Worm (Caenorhabditis elegans) whole organism, young adult: ENCODE data around the gene dph-3.

ENCODE experiments used
- B0019.2 ChIP-seq: fragments of 200-800 bp; sonication (Bioruptor generic); conservative IDR thresholded peaks from 2 replicates; pipeline ENCODE4 v1.3.6; 2022; ENCODE audit warnings: missing genetic modification reagents, missing genetic modification characterization, missing compliant biosample characterization
- B0035.1 ChIP-seq: sonication (generic microtip); optimal IDR thresholded peaks from 2 replicates; lab custom pipeline; 2016; ENCODE audit warnings: missing genetic modification characterization, mild to moderate bottlenecking, missing compliant biosample characterization, missing genotype, missing genetic modification reagents
- B0336.3 ChIP-seq: fragments of 200-800 bp; sonication (Bioruptor generic); IDR thresholded peaks from 2 replicates; pipeline ENCODE4 v1.3.6; 2022; ENCODE audit warnings: missing genetic modification characterization, missing compliant biosample characterization
- C06A6.2 ChIP-seq: fragments of 200-800 bp; sonication (Bioruptor generic); conservative IDR thresholded peaks from 2 replicates; pipeline ENCODE4 v1.3.6; 2022; ENCODE audit warnings: missing genetic modification characterization, missing compliant biosample characterization
- C17E4.6 ChIP-seq: fragments of 200-800 bp; sonication (Bioruptor generic); IDR thresholded peaks from 2 replicates; pipeline ENCODE4 v1.3.6; 2022; ENCODE audit warnings: missing genetic modification reagents, missing genetic modification characterization, missing compliant biosample characterization
- D2030.7 ChIP-seq: fragments of 200-800 bp; sonication (Bioruptor generic); IDR thresholded peaks from 2 replicates; pipeline ENCODE4 v1.3.6; 2022; ENCODE audit warnings: missing genetic modification reagents, missing genetic modification characterization, missing compliant biosample characterization
- F23B12.7 ChIP-seq: sonication (generic microtip); optimal IDR thresholded peaks from 2 replicates; lab custom pipeline; 2017; ENCODE audit warnings: missing genetic modification characterization, mild to moderate bottlenecking, missing compliant biosample characterization, antibody characterized with exemption, moderate library complexity; ENCODE audit not compliant: insufficient read depth
- F37B4.10 ChIP-seq: fragments of 200-800 bp; sonication (Bioruptor generic); IDR thresholded peaks from 2 replicates; pipeline ENCODE4 v1.3.6; 2022; ENCODE audit warnings: missing genetic modification characterization, missing compliant biosample characterization
- F39B2.1 ChIP-seq: fragments of 200-800 bp; sonication (Bioruptor generic); IDR thresholded peaks from 2 replicates; pipeline ENCODE4 v1.3.6; 2022; ENCODE audit warnings: missing genetic modification reagents, missing genetic modification characterization, missing compliant biosample characterization
- F52B5.7 ChIP-seq: sonication (generic microtip); optimal IDR thresholded peaks from 2 replicates; lab custom pipeline; 2016; ENCODE audit warnings: mild to moderate bottlenecking, missing genetic modification characterization, missing compliant biosample characterization
- K12H6.12 ChIP-seq: fragments of 200-800 bp; sonication (Bioruptor generic); optimal IDR thresholded peaks from 2 replicates; lab custom pipeline; 2018; ENCODE audit warnings: mild to moderate bottlenecking, missing genetic modification characterization, missing compliant biosample characterization
- T26A5.8 ChIP-seq: sonication (generic microtip); optimal IDR thresholded peaks from 2 replicates; lab custom pipeline; 2016; ENCODE audit warnings: missing genetic modification characterization, missing compliant biosample characterization
- Y53F4B.3 ChIP-seq: fragments of 200-800 bp; sonication (Bioruptor generic); IDR thresholded peaks from 2 replicates; pipeline ENCODE4 v1.3.6; 2022; ENCODE audit warnings: missing genetic modification reagents, missing genetic modification characterization, missing compliant biosample characterization
- ZK185.1 ChIP-seq: sonication (generic microtip); optimal IDR thresholded peaks from 2 replicates; lab custom pipeline; 2016; ENCODE audit warnings: mild to moderate bottlenecking, missing genetic modification characterization, missing compliant biosample characterization; ENCODE audit not compliant: poor library complexity, severe bottlenecking
- akir-1 ChIP-seq: fragments of 200-800 bp; sonication (Bioruptor generic); optimal IDR thresholded peaks from 2 replicates; lab custom pipeline; 2018; ENCODE audit warnings: mild to moderate bottlenecking, missing genetic modification characterization, moderate library complexity, missing compliant biosample characterization
- ama-1 ChIP-seq, 3 experiments: fragments of 150-350 bp in 1 of 3; sonication (generic microtip) in 2 of 3; optimal IDR thresholded peaks; 2 replicates each; lab custom pipeline; 2014 to 2018; ENCODE audit warnings: missing biosample characterization in 2 of 3, missing genetic modification characterization in 2 of 3, missing genetic modification reagents in 2 of 3
- aptf-3 ChIP-seq: fragments of 200-800 bp; sonication (Bioruptor generic); IDR thresholded peaks from 2 replicates; pipeline ENCODE4 v1.3.6; 2022; ENCODE audit warnings: missing genetic modification characterization, missing compliant biosample characterization
- atf-7 ChIP-seq: sonication (generic microtip); optimal IDR thresholded peaks from 2 replicates; lab custom pipeline; 2017; ENCODE audit warnings: mild to moderate bottlenecking, missing genetic modification characterization, missing compliant biosample characterization
- attf-3 ChIP-seq: fragments of 200-800 bp; sonication (Bioruptor generic); conservative IDR thresholded peaks from 2 replicates; pipeline ENCODE4 v1.3.6; 2022; ENCODE audit warnings: missing genetic modification reagents, missing genetic modification characterization, missing compliant biosample characterization
- ceh-100 ChIP-seq: fragments of 200-800 bp; sonication (Bioruptor generic); IDR thresholded peaks from 2 replicates; pipeline ENCODE4 v1.3.6; 2022; ENCODE audit warnings: missing genetic modification reagents, missing genetic modification characterization, missing compliant biosample characterization
- ceh-40 ChIP-seq: fragments of 200-800 bp; sonication (Bioruptor generic); IDR thresholded peaks from 2 replicates; pipeline ENCODE4 v1.3.6; 2022; ENCODE audit warnings: missing genetic modification characterization, missing compliant biosample characterization
- ceh-79 ChIP-seq: sonication (generic microtip); optimal IDR thresholded peaks from 2 replicates; lab custom pipeline; 2017; ENCODE audit warnings: mild to moderate bottlenecking, missing genetic modification characterization, missing compliant biosample characterization
- chd-7 ChIP-seq: sonication (generic microtip); optimal IDR thresholded peaks from 2 replicates; lab custom pipeline; 2016; ENCODE audit warnings: mild to moderate bottlenecking, missing genetic modification characterization, moderate library complexity, missing compliant biosample characterization
- dpff-1 ChIP-seq: sonication (generic microtip); optimal IDR thresholded peaks from 2 replicates; lab custom pipeline; 2017; ENCODE audit warnings: mild to moderate bottlenecking, missing genetic modification characterization, missing compliant biosample characterization
- dpl-1 ChIP-seq: fragments of 150-350 bp; optimal IDR thresholded peaks from 2 replicates; lab custom pipeline; 2014; ENCODE audit warnings: missing biosample characterization, missing genetic modification reagents, missing genetic modification characterization
- ekl-4 ChIP-seq: fragments of 200-800 bp; sonication (Bioruptor generic); IDR thresholded peaks from 2 replicates; pipeline ENCODE4 v1.3.6; 2022; ENCODE audit warnings: missing genetic modification reagents, missing genetic modification characterization, missing compliant biosample characterization
- him-1 ChIP-seq: sonication (generic microtip); optimal IDR thresholded peaks from 2 replicates; lab custom pipeline; 2016; ENCODE audit warnings: missing genotype, missing genetic modification reagents, missing genetic modification characterization, missing compliant biosample characterization
- hmg-20 ChIP-seq: fragments of 200-800 bp; sonication (Bioruptor generic); IDR thresholded peaks from 2 replicates; pipeline ENCODE4 v1.3.6; 2022; ENCODE audit warnings: missing genetic modification reagents, missing genetic modification characterization, missing compliant biosample characterization
- let-526 ChIP-seq: fragments of 200-800 bp; sonication (Bioruptor generic); IDR thresholded peaks from 2 replicates; pipeline ENCODE4 v1.3.6; 2022; ENCODE audit warnings: missing genetic modification reagents, missing genetic modification characterization, missing compliant biosample characterization
- lin-26 ChIP-seq: fragments of 200-800 bp; sonication (Bioruptor generic); IDR thresholded peaks from 2 replicates; pipeline ENCODE4 v1.3.6; 2022; ENCODE audit warnings: missing genetic modification reagents, missing genetic modification characterization, missing compliant biosample characterization
- lsl-1 ChIP-seq: fragments of 200-800 bp; sonication (Bioruptor generic); optimal IDR thresholded peaks from 2 replicates; lab custom pipeline; 2018; ENCODE audit warnings: mild to moderate bottlenecking, missing genetic modification characterization, moderate library complexity, missing compliant biosample characterization
- lsy-27 ChIP-seq: sonication (generic microtip); optimal IDR thresholded peaks from 2 replicates; lab custom pipeline; 2017; ENCODE audit warnings: missing genetic modification characterization, mild to moderate bottlenecking, missing compliant biosample characterization, antibody characterized with exemption, missing genotype, borderline replicate concordance; ENCODE audit not compliant: insufficient read depth
- madf-3 ChIP-seq: fragments of 200-800 bp; sonication (Bioruptor generic); IDR thresholded peaks from 2 replicates; pipeline ENCODE4 v1.3.6; 2022; ENCODE audit warnings: missing genetic modification reagents, missing genetic modification characterization, missing compliant biosample characterization
- madf-8 ChIP-seq: fragments of 200-800 bp; sonication (Bioruptor generic); conservative IDR thresholded peaks from 2 replicates; pipeline ENCODE4 v1.3.6; 2022; ENCODE audit warnings: missing genetic modification reagents, missing genetic modification characterization, missing compliant biosample characterization
- mcd-1 ChIP-seq: fragments of 200-800 bp; sonication (Bioruptor generic); IDR thresholded peaks from 2 replicates; pipeline ENCODE4 v1.3.6; 2022; ENCODE audit warnings: missing genetic modification reagents, missing genetic modification characterization, missing compliant biosample characterization
- nfya-1 ChIP-seq: sonication (generic microtip); optimal IDR thresholded peaks from 2 replicates; lab custom pipeline; 2017; ENCODE audit warnings: antibody characterized with exemption, missing compliant biosample characterization, missing genetic modification characterization, borderline replicate concordance; ENCODE audit not compliant: insufficient read depth
- nfya-2 ChIP-seq: fragments of 200-800 bp; sonication (Bioruptor generic); IDR thresholded peaks from 2 replicates; pipeline ENCODE4 v1.3.6; 2022; ENCODE audit warnings: missing genetic modification reagents, missing genetic modification characterization, missing compliant biosample characterization
- nhr-120 ChIP-seq: fragments of 200-800 bp; sonication (Bioruptor generic); IDR thresholded peaks from 2 replicates; pipeline ENCODE4 v1.3.6; 2022; ENCODE audit warnings: missing genetic modification characterization, missing compliant biosample characterization
- nhr-90 ChIP-seq: sonication (generic microtip); optimal IDR thresholded peaks from 2 replicates; lab custom pipeline; 2016; ENCODE audit warnings: missing genotype, mild to moderate bottlenecking, missing genetic modification characterization, missing compliant biosample characterization
- pbrm-1 ChIP-seq: fragments of 200-800 bp; sonication (Bioruptor generic); IDR thresholded peaks from 2 replicates; pipeline ENCODE4 v1.3.6; 2022; ENCODE audit warnings: missing genetic modification reagents, missing genetic modification characterization, missing compliant biosample characterization
- rec-8 ChIP-seq, 2 experiments: sonication (generic microtip); optimal IDR thresholded peaks; 2 replicates each; lab custom pipeline; 2016; ENCODE audit warnings: mild to moderate bottlenecking in 2 of 2, missing genetic modification characterization in 2 of 2, missing genetic modification reagents in 2 of 2, missing genotype in 2 of 2, missing biosample characterization in 1 of 2, missing compliant biosample characterization in 1 of 2, moderate library complexity in 1 of 2
- repo-1 ChIP-seq: sonication (generic microtip); optimal IDR thresholded peaks from 2 replicates; lab custom pipeline; 2017; ENCODE audit warnings: mild to moderate bottlenecking, missing genetic modification characterization, missing compliant biosample characterization
- snpc-3.4 ChIP-seq: sonication (generic microtip); optimal IDR thresholded peaks from 2 replicates; lab custom pipeline; 2017; ENCODE audit warnings: missing genetic modification characterization, mild to moderate bottlenecking, missing compliant biosample characterization, antibody characterized with exemption, moderate library complexity, missing genotype, missing genetic modification reagents
- unc-130 ChIP-seq: sonication (generic microtip); optimal IDR thresholded peaks from 2 replicates; lab custom pipeline; 2016; ENCODE audit warnings: missing genetic modification reagents, missing genetic modification characterization, missing compliant biosample characterization
- zfh-2 ChIP-seq: fragments of 200-800 bp; sonication (Bioruptor generic); conservative IDR thresholded peaks from 2 replicates; pipeline ENCODE4 v1.3.6; 2022; ENCODE audit warnings: missing genetic modification reagents, missing genetic modification characterization, missing compliant biosample characterization
- ztf-18 ChIP-seq: sonication (generic microtip); optimal IDR thresholded peaks from 2 replicates; lab custom pipeline; 2016; ENCODE audit warnings: missing genotype, mild to moderate bottlenecking, missing genetic modification characterization, missing compliant biosample characterization
- ztf-28 ChIP-seq: fragments of 200-800 bp; sonication (Bioruptor generic); IDR thresholded peaks from 2 replicates; pipeline ENCODE4 v1.3.6; 2022; ENCODE audit warnings: missing genetic modification reagents, missing genetic modification characterization, missing compliant biosample characterization
- ztf-6 ChIP-seq: fragments of 200-800 bp; sonication (Bioruptor generic); IDR thresholded peaks from 2 replicates; pipeline ENCODE4 v1.3.6; 2022; ENCODE audit warnings: missing genetic modification reagents, missing genetic modification characterization, missing compliant biosample characterization

Gene dph-3

ce11 chrIV:9739001-9739400 lies 32.1 kb downstream of the dph-3 start (continued):
- TF ChIP-seq repo-1 (tag; lab: Kevin White, UChicago) (peak; percentile 13), nhr-90 (tag; lab: Kevin White, UChicago) (no peak), snpc-3.4 (tag; lab: Kevin White, UChicago) (no peak), T26A5.8 (tag; lab: Kevin White, UChicago) (no peak), B0035.1 (tag; lab: Kevin White, UChicago) (peak; percentile 11), atf-7 (tag; lab: Kevin White, UChicago) (no peak), akir-1 (GFP tag; lab: Kevin White, UChicago) (no peak), lsy-27 (tag; lab: Kevin White, UChicago) (no peak), aptf-3 (GFP tag; lab: Robert Waterston, UW) (no peak), K12H6.12 (tag; lab: Kevin White, UChicago) (no peak), mcd-1 (no peak), B0019.2 (no peak), F37B4.10 (GFP tag; lab: Robert Waterston, UW) (no peak), F39B2.1 (0 out of 2 replicates have a peak, but pooled peaks have one; percentile 34), let-526 (GFP tag; lab: Robert Waterston, UW) (no peak), lsl-1 (GFP tag; lab: Kevin White, UChicago) (peak; percentile 38), ztf-6 (GFP tag; lab: Robert Waterston, UW) (no peak), unc-130 (GFP tag; lab: Kevin White, UChicago) (peak; percentile 40), zfh-2 (GFP tag; lab: Robert Waterston, UW) (no peak), madf-3 (peak; percentile 5; the same call in 1 of the 2 replicates), hmg-20 (GFP tag; lab: Robert Waterston, UW) (no peak; the same call in 1 of the 2 replicates), lin-26 (no peak; the same call in 1 of the 2 replicates), pbrm-1 (no peak), dpff-1 (tag; lab: Kevin White, UChicago) (no peak), ZK185.1 (tag; lab: Kevin White, UChicago) (no peak), ceh-79 (tag; lab: Kevin White, UChicago) (no peak), nhr-120 (GFP tag; lab: Robert Waterston, UW) (no peak), chd-7 (tag; lab: Kevin White, UChicago) (no peak), dpl-1 (GFP tag; lab: Kevin White, UChicago) (no peak), F52B5.7 (tag; lab: Kevin White, UChicago) (peak; percentile 68), F23B12.7 (tag; lab: Kevin White, UChicago) (no peak), ztf-18 (tag; lab: Kevin White, UChicago) (no peak), madf-8 (GFP tag; lab: Robert Waterston, UW) (no peak), attf-3 (GFP tag; lab: Robert Waterston, UW) (no peak), ama-1 (optimal IDR thresholded peaks at IDR 0.05; lab: Kevin White, UChicago) (no peak), ama-1 (GFP tag; optimal IDR thresholded peaks at IDR 0.05; lab: Kevin White, UChicago) (peak in 1 of 2 experiments; percentile 22), nfya-1 (tag; lab: Kevin White, UChicago) (no peak), ceh-100 (no peak), C06A6.2 (GFP tag; lab: Robert Waterston, UW) (no peak), him-1 (tag; lab: Kevin White, UChicago) (peak; percentile 35), rec-8 (tag; optimal IDR thresholded peaks at IDR 0.05; lab: Kevin White, UChicago) (no peak), ztf-28 (GFP tag; lab: Robert Waterston, UW) (no peak), Y53F4B.3 (no peak), D2030.7 (GFP tag; lab: Robert Waterston, UW) (peak; percentile 45), ceh-40 (GFP tag; lab: Robert Waterston, UW) (no peak), C17E4.6 (GFP tag; lab: Robert Waterston, UW) (peak; percentile 70; the same call in 1 of the 2 replicates), ekl-4 (GFP tag; lab: Robert Waterston, UW) (peak; percentile 81), B0336.3 (peak; percentile 93), nfya-2 (no peak)
